Fruit fly (Drosophila melanogaster) whole organism, prepupa: ENCODE data around the gene CG3345.

ENCODE experiments used
- CG11294 ChIP-seq: fragments of 200-800 bp; sonication (Bioruptor generic); IDR thresholded peaks from 2 replicates; pipeline ENCODE4 v1.3.6; 2022; ENCODE audit warnings: missing biosample characterization, missing genetic modification characterization
- CG16779 ChIP-seq: fragments of 200-800 bp; sonication (Bioruptor generic); optimal IDR thresholded peaks from 3 replicates; lab custom pipeline; 2017; ENCODE audit warnings: missing biosample characterization, mild to moderate bottlenecking, missing genetic modification characterization
- CG3919 ChIP-seq: fragments of 200-800 bp; sonication (Bioruptor generic); optimal IDR thresholded peaks from 3 replicates; lab custom pipeline; 2016; ENCODE audit warnings: missing biosample characterization, missing genetic modification characterization
- CG8119 ChIP-seq: fragments of 200-800 bp; sonication (Bioruptor generic); IDR thresholded peaks from 3 replicates; pipeline ENCODE4 v1.3.6; 2022; ENCODE audit warnings: missing biosample characterization, missing genetic modification characterization
- CG8319 ChIP-seq: fragments of 200-800 bp; sonication (Bioruptor generic); optimal IDR thresholded peaks from 3 replicates; lab custom pipeline; 2016; ENCODE audit warnings: missing biosample characterization, missing genetic modification characterization
- CG9139 ChIP-seq: fragments of 200-800 bp; sonication (Bioruptor generic); optimal IDR thresholded peaks from 3 replicates; lab custom pipeline; 2017; ENCODE audit warnings: missing biosample characterization, mild to moderate bottlenecking, missing genetic modification characterization
- Eip75B ChIP-seq: fragments of 200-800 bp; sonication (Bioruptor generic); optimal IDR thresholded peaks from 3 replicates; lab custom pipeline; 2016; ENCODE audit warnings: missing biosample characterization, missing genetic modification characterization
- Ets21C ChIP-seq: fragments of 200-800 bp; sonication (Bioruptor generic); optimal IDR thresholded peaks from 3 replicates; lab custom pipeline; 2016; ENCODE audit warnings: missing biosample characterization, missing genetic modification characterization
- Gug ChIP-seq: fragments of 200-800 bp; sonication (Bioruptor generic); IDR thresholded peaks from 2 replicates; pipeline ENCODE4 v1.3.6; 2022; ENCODE audit warnings: missing biosample characterization, missing genetic modification characterization
- eg ChIP-seq: fragments of 200-800 bp; sonication (Bioruptor generic); IDR thresholded peaks from 3 replicates; pipeline ENCODE4 v1.3.6; 2022; ENCODE audit warnings: missing biosample characterization, missing genetic modification characterization
- lz ChIP-seq: fragments of 200-800 bp; sonication (Bioruptor generic); optimal IDR thresholded peaks from 3 replicates; lab custom pipeline; 2016; ENCODE audit warnings: missing biosample characterization, missing genetic modification characterization
- salr ChIP-seq, 2 experiments: fragments of 200-800 bp; sonication (Bioruptor generic); optimal IDR thresholded peaks; 3 replicates each; lab custom pipeline; 2016 to 2018; ENCODE audit warnings: missing biosample characterization in 2 of 2, missing genetic modification characterization in 2 of 2, mild to moderate bottlenecking in 1 of 2
- spab ChIP-seq: fragments of 200-800 bp; sonication (Bioruptor generic); optimal IDR thresholded peaks from 2 replicates; lab custom pipeline; 2017; ENCODE audit warnings: missing biosample characterization, mild to moderate bottlenecking, missing genetic modification characterization, missing genetic modification reagents
- ss ChIP-seq, 2 experiments: fragments of 200-800 bp; sonication (Bioruptor generic); optimal IDR thresholded peaks; 2 replicates in 1 of 2; 3 replicates in 1 of 2; lab custom pipeline; 2017 to 2018; ENCODE audit warnings: mild to moderate bottlenecking in 2 of 2, missing biosample characterization in 2 of 2, missing genetic modification characterization in 2 of 2, moderate library complexity in 1 of 2

dm6 chr2L:271553-271952, 2.7 kb downstream of the CG3345 start, which contains the start of gene Dus1:
- TF ChIP-seq Gug = no peak
- TF ChIP-seq Ets21C = no peak
- TF ChIP-seq CG9139 = no peak
- TF ChIP-seq spab (GFP tag; lab: Kevin White, UChicago) = no peak
- no peak for TF ChIP-seq CG8319 (GFP tag; lab: Kevin White, UChicago)
- TF ChIP-seq CG3919 (GFP tag; lab: Kevin White, UChicago) = no peak
- TF ChIP-seq salr (GFP tag; optimal IDR thresholded peaks at IDR 0.05; lab: Kevin White, UChicago) = no peak
- TF ChIP-seq CG8119 = no peak
- no peak for TF ChIP-seq ss (GFP tag; optimal IDR thresholded peaks at IDR 0.05; lab: Kevin White, UChicago)
- no peak for TF ChIP-seq eg (GFP tag; lab: Robert Waterston, UW)
- TF ChIP-seq Eip75B (GFP tag; lab: Kevin White, UChicago) = no peak
- no peak for TF ChIP-seq CG11294 (GFP tag; lab: Robert Waterston, UW)
- no peak for TF ChIP-seq lz (GFP tag; lab: Kevin White, UChicago)
- TF ChIP-seq CG16779 (tag; lab: Kevin White, UChicago) = no peak
